Worm (Caenorhabditis elegans): Measurements from ENCODE around the gene F55H2.7.

F55H2.7 gene

ce11 chrIII:9516148-9516547, at the start of gene F55H2.7:
F55H2.7 (minus strand) TSS chrIII:9516248.
- TF ChIP-seq sox-4 (tag; optimal IDR thresholded peaks at IDR 0.05) (no peak), F16B12.6 (tag; optimal IDR thresholded peaks at IDR 0.05) (no peak), C04F5.9 (tag; optimal IDR thresholded peaks at IDR 0.05) (no peak), nhr-77 (tag; optimal IDR thresholded peaks at IDR 0.05) (no peak), nhr-76 (tag; optimal IDR thresholded peaks at IDR 0.05) (no peak), C16A3.4 (tag; optimal IDR thresholded peaks at IDR 0.05) (no peak), zag-1 (tag; optimal IDR thresholded peaks at IDR 0.05) (no peak), ceh-90 (tag; optimal IDR thresholded peaks at IDR 0.05) (no peak), ceh-88 (GFP tag; IDR thresholded peaks at IDR 0.05) (no peak), pag-3 (tag; optimal IDR thresholded peaks at IDR 0.05; ENCODE audit: borderline replicate concordance, insufficient read depth) (no peak), dpl-1 (GFP tag; optimal IDR thresholded peaks at IDR 0.05) (no peak), mab-9 (GFP tag; IDR thresholded peaks at IDR 0.05) (no peak), mep-1 (tag; optimal IDR thresholded peaks at IDR 0.05) (no peak), rnt-1 (tag; optimal IDR thresholded peaks at IDR 0.05) (no peak), nhr-84 (tag; optimal IDR thresholded peaks at IDR 0.05) (no peak), sup-37 (GFP tag; optimal IDR thresholded peaks at IDR 0.05) (no peak)

ce11 chrIII:9564410-9564809, 48.4 kb upstream of the F55H2.7 start, which contains the start of gene C48B4.10:
C48B4.10 (minus strand) TSS chrIII:9564510.
- TF ChIP-seq nhr-19 (GFP tag; conservative IDR thresholded peaks at IDR 0.05) (no peak), egl-27 (tag; optimal IDR thresholded peaks at IDR 0.05) (no peak), egl-13 (tag; optimal IDR thresholded peaks at IDR 0.05) (no peak), nhr-12 (tag; optimal IDR thresholded peaks at IDR 0.05) (no peak), nhr-85 (tag) (no peak), irx-1 (tag; optimal IDR thresholded peaks at IDR 0.05) (no peak), sup-37 (GFP tag; optimal IDR thresholded peaks at IDR 0.05) (no peak), ceh-88 (GFP tag; IDR thresholded peaks at IDR 0.05) (no peak), xbp-1 (tag; optimal IDR thresholded peaks at IDR 0.05) (no peak), swsn-7 (tag; optimal IDR thresholded peaks at IDR 0.05) (no peak), ceh-82 (tag; optimal IDR thresholded peaks at IDR 0.05) (no peak), tlp-1 (tag; optimal IDR thresholded peaks at IDR 0.05) (no peak), hpl-2 (GFP tag; optimal IDR thresholded peaks at IDR 0.05) (no peak), ama-1 (optimal IDR thresholded peaks at IDR 0.05) (no peak)

- TF ChIP-seq nhr-47 (tag; optimal IDR thresholded peaks at IDR 0.05): no peak
- no peak for TF ChIP-seq snpc-4 (tag; optimal IDR thresholded peaks at IDR 0.05)
- TF ChIP-seq snu-23 (GFP tag; optimal IDR thresholded peaks at IDR 0.05): no peak
- TF ChIP-seq nhr-28 (tag; optimal IDR thresholded peaks at IDR 0.05): no peak
- no peak for TF ChIP-seq egl-13 (tag; optimal IDR thresholded peaks at IDR 0.05)
- TF ChIP-seq nhr-85 (tag): no peak
- TF ChIP-seq sup-37 (GFP tag; optimal IDR thresholded peaks at IDR 0.05): no peak
- TF ChIP-seq tlp-1 (tag; optimal IDR thresholded peaks at IDR 0.05): no peak
- TF ChIP-seq mab-9 (GFP tag; IDR thresholded peaks at IDR 0.05): no peak
- no peak for TF ChIP-seq ztf-11 (tag; optimal IDR thresholded peaks at IDR 0.05)
- no peak for TF ChIP-seq ceh-82 (tag; optimal IDR thresholded peaks at IDR 0.05)
- TF ChIP-seq ceh-90 (tag; optimal IDR thresholded peaks at IDR 0.05): no peak
- no peak for TF ChIP-seq blmp-1 (tag; optimal IDR thresholded peaks at IDR 0.05)
- TF ChIP-seq tbx-2 (tag; optimal IDR thresholded peaks at IDR 0.05): no peak
- no peak for TF ChIP-seq lin-15B (tag; optimal IDR thresholded peaks at IDR 0.05)
- no peak for TF ChIP-seq alr-1 (tag; optimal IDR thresholded peaks at IDR 0.05; ENCODE audit: borderline replicate concordance)
- no peak for TF ChIP-seq fkh-4 (tag; optimal IDR thresholded peaks at IDR 0.05; ENCODE audit: borderline replicate concordance)
- no peak for TF ChIP-seq grh-1 (GFP tag; IDR thresholded peaks at IDR 0.05)
These were observed 47.2 kb upstream of the F55H2.7 start, which contains the start of gene C48B4.9 for ce11 chrIII:9563235-9563634. C48B4.9 (minus strand) TSS chrIII:9563335.

ce11 chrIII:9561158-9561557, 45.1 kb upstream of the F55H2.7 start, which contains the start of gene C48B4.8:
C48B4.8 (minus strand) TSS chrIII:9561258.
- TF ChIP-seq elt-3 (tag; optimal IDR thresholded peaks at IDR 0.05): no peak
- TF ChIP-seq ceh-82 (tag; optimal IDR thresholded peaks at IDR 0.05): no peak
- TF ChIP-seq Y116A8C.19 (tag; optimal IDR thresholded peaks at IDR 0.05; ENCODE audit: borderline replicate concordance): no peak
- no peak for TF ChIP-seq nhr-85 (tag)
- no peak for TF ChIP-seq mab-9 (GFP tag; IDR thresholded peaks at IDR 0.05)

Data from whole organism, L1 larva.